Worm (Caenorhabditis elegans): ENCODE results near the gene srh-135.

srh-135 gene

DNA sequence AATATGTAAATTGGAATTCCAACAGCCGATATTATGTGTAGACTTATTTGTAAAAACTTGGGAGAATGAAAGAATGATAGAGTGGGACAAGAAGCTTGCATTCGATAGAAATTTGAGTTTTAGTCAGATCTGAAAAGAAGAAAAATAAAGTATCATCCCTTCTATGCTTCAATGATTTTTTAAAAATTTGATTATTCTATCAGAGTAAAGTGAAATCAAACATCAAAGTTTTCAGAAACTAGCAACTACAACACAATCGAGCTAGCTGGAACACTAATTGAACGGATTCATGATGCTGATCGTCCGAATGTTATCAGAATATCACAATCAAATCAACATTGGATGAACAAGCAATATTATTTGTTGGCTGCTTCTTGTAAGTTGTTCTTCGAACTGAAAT, at the start of gene srh-135:
srh-135 (minus strand) TSS at position 101 of the 400 bp plus-strand sequence.
- TF ChIP-seq fkh-2 (tag; optimal IDR thresholded peaks at IDR 0.05) (no peak), sea-2 (GFP tag; optimal IDR thresholded peaks at IDR 0.05) (no peak), ceh-9 (tag; optimal IDR thresholded peaks at IDR 0.05) (no peak), ceh-28 (tag; optimal IDR thresholded peaks at IDR 0.05) (no peak)

ce11 chrII:10271093-10271492, 44.2 kb upstream of the srh-135 start, which contains the start of gene F54B3.4:
F54B3.4 (minus strand) TSS chrII:10271193.
- TF ChIP-seq ceh-16 (tag; optimal IDR thresholded peaks at IDR 0.05) (no peak), egl-5 (tag; optimal IDR thresholded peaks at IDR 0.05) (no peak), sea-2 (GFP tag; optimal IDR thresholded peaks at IDR 0.05) (no peak), mml-1 (tag; optimal IDR thresholded peaks at IDR 0.05) (no peak), ztf-4 (tag; optimal IDR thresholded peaks at IDR 0.05) (no peak), snpc-4 (tag; optimal IDR thresholded peaks at IDR 0.05) (no peak)

- no peak for TF ChIP-seq unc-39 (tag; optimal IDR thresholded peaks at IDR 0.05)
- TF ChIP-seq elt-3 (tag; optimal IDR thresholded peaks at IDR 0.05): no peak
- TF ChIP-seq egl-27 (tag; optimal IDR thresholded peaks at IDR 0.05): no peak
- TF ChIP-seq elt-1 (tag; optimal IDR thresholded peaks at IDR 0.05): no peak
- no peak for TF ChIP-seq snpc-4 (tag; optimal IDR thresholded peaks at IDR 0.05)
- no peak for TF ChIP-seq ceh-16 (tag; optimal IDR thresholded peaks at IDR 0.05)
- no peak for TF ChIP-seq pha-4 (tag; optimal IDR thresholded peaks at IDR 0.05)
- TF ChIP-seq ama-1 (optimal IDR thresholded peaks at IDR 0.05): no peak
- TF ChIP-seq lsy-12 (tag; optimal IDR thresholded peaks at IDR 0.05): no peak
- no peak for TF ChIP-seq ztf-4 (tag; optimal IDR thresholded peaks at IDR 0.05)
- TF ChIP-seq ceh-82 (tag; optimal IDR thresholded peaks at IDR 0.05): no peak
- no peak for TF ChIP-seq mdl-1 (tag; optimal IDR thresholded peaks at IDR 0.05)
- no peak for TF ChIP-seq pqm-1 (tag; optimal IDR thresholded peaks at IDR 0.05)
- TF ChIP-seq ZK546.5 (tag; optimal IDR thresholded peaks at IDR 0.05): no peak
- no peak for TF ChIP-seq nhr-77 (tag; optimal IDR thresholded peaks at IDR 0.05)
- TF ChIP-seq nhr-12 (tag; optimal IDR thresholded peaks at IDR 0.05): no peak
Observed at ce11 chrII:10270052-10270451, 43.1 kb upstream of the srh-135 start, which contains the start of gene F54B3.2. F54B3.2 (minus strand) TSS chrII:10270152.

ce11 chrII:10261261-10261660, 34.3 kb upstream of the srh-135 start:
- no peak for TF ChIP-seq ceh-9 (tag; optimal IDR thresholded peaks at IDR 0.05)
- no peak for TF ChIP-seq ceh-82 (tag; optimal IDR thresholded peaks at IDR 0.05)
- TF ChIP-seq unc-39 (tag; optimal IDR thresholded peaks at IDR 0.05): no peak
- TF ChIP-seq elt-2 (tag; optimal IDR thresholded peaks at IDR 0.05): no peak
- TF ChIP-seq lsy-12 (tag; optimal IDR thresholded peaks at IDR 0.05): no peak
- TF ChIP-seq nhr-76 (tag; optimal IDR thresholded peaks at IDR 0.05): no peak
- TF ChIP-seq nhr-23 (tag; optimal IDR thresholded peaks at IDR 0.05): no peak
- TF ChIP-seq nhr-12 (tag; optimal IDR thresholded peaks at IDR 0.05): no peak
- no peak for TF ChIP-seq R02D3.7 (tag; optimal IDR thresholded peaks at IDR 0.05)

ce11 chrII:10252048-10252447, 25.1 kb upstream of the srh-135 start:
- TF ChIP-seq sea-2 (GFP tag; optimal IDR thresholded peaks at IDR 0.05): no peak
- no peak for TF ChIP-seq egl-27 (tag; optimal IDR thresholded peaks at IDR 0.05)
- TF ChIP-seq nhr-23 (tag; optimal IDR thresholded peaks at IDR 0.05): no peak
- TF ChIP-seq nhr-43 (tag; optimal IDR thresholded peaks at IDR 0.05; ENCODE audit: poor library complexity, severe bottlenecking): no peak
- no peak for TF ChIP-seq mdl-1 (tag; optimal IDR thresholded peaks at IDR 0.05)
- TF ChIP-seq egl-5 (tag; optimal IDR thresholded peaks at IDR 0.05): no peak
- no peak for TF ChIP-seq ceh-16 (tag; optimal IDR thresholded peaks at IDR 0.05)
- TF ChIP-seq elt-2 (tag; optimal IDR thresholded peaks at IDR 0.05): no peak
- no peak for TF ChIP-seq zag-1 (tag; optimal IDR thresholded peaks at IDR 0.05)
- TF ChIP-seq lin-15B (tag; optimal IDR thresholded peaks at IDR 0.05): no peak

- no peak for TF ChIP-seq nhr-76 (tag; optimal IDR thresholded peaks at IDR 0.05)
- no peak for TF ChIP-seq ama-1 (optimal IDR thresholded peaks at IDR 0.05)
- no peak for TF ChIP-seq daf-12 (tag; optimal IDR thresholded peaks at IDR 0.05)
- TF ChIP-seq nhr-67 (tag; optimal IDR thresholded peaks at IDR 0.05): no peak
Observed at ce11 chrII:10250966-10251365, 24.0 kb upstream of the srh-135 start, which contains the start of gene F54B3.1. F54B3.1 (plus strand) TSS chrII:10251266.
